Fruit fly (Drosophila melanogaster): ENCODE data around the gene CG42238.

CG42238 gene

dm6 chr2L:21029749-21030148 is 22.2 kb downstream of the CG42238 start:
- peak; percentile 10 for TF ChIP-seq CG17801 (GFP tag; optimal IDR thresholded peaks at IDR 0.05; ENCODE audit: partially characterized antibody)

- no peak for TF ChIP-seq CG17801 (GFP tag; optimal IDR thresholded peaks at IDR 0.05; ENCODE audit: partially characterized antibody)
These were observed 22.8 kb downstream of the CG42238 start for dm6 chr2L:21029154-21029553.

- TF ChIP-seq CG17801 (GFP tag; optimal IDR thresholded peaks at IDR 0.05; ENCODE audit: partially characterized antibody), result no peak
These were observed 25.4 kb downstream of the CG42238 start for dm6 chr2L:21026597-21026996.

- TF ChIP-seq CG17801 (GFP tag; optimal IDR thresholded peaks at IDR 0.05; ENCODE audit: partially characterized antibody), result no peak
These were observed 27.8 kb downstream of the CG42238 start for dm6 chr2L:21024006-21024687.

- no peak for TF ChIP-seq CG17801 (GFP tag; optimal IDR thresholded peaks at IDR 0.05; ENCODE audit: partially characterized antibody)
These were observed 31.9 kb downstream of the CG42238 start for dm6 chr2L:21020015-21020414.

dm6 chr2L:21018644-21019043 is 33.3 kb downstream of the CG42238 start:
- no peak for TF ChIP-seq CG17801 (GFP tag; optimal IDR thresholded peaks at IDR 0.05; ENCODE audit: partially characterized antibody)

- TF ChIP-seq CG17801 (GFP tag; optimal IDR thresholded peaks at IDR 0.05; ENCODE audit: partially characterized antibody), result no peak
These were observed 35.8 kb downstream of the CG42238 start for dm6 chr2L:21016168-21016567.

dm6 chr2L:21015505-21015904 is 36.5 kb downstream of the CG42238 start:
- TF ChIP-seq CG17801 (GFP tag; optimal IDR thresholded peaks at IDR 0.05; ENCODE audit: partially characterized antibody), result no peak

dm6 chr2L:21014526-21015250 is 37.3 kb downstream of the CG42238 start:
- TF ChIP-seq CG17801 (GFP tag; optimal IDR thresholded peaks at IDR 0.05; ENCODE audit: partially characterized antibody), result no peak

dm6 chr2L:21013119-21013714 is 38.7 kb downstream of the CG42238 start:
- no peak for TF ChIP-seq CG17801 (GFP tag; optimal IDR thresholded peaks at IDR 0.05; ENCODE audit: partially characterized antibody)

dm6 chr2L:21009310-21010119 is 42.4 kb downstream of the CG42238 start:
- TF ChIP-seq CG17801 (GFP tag; optimal IDR thresholded peaks at IDR 0.05; ENCODE audit: partially characterized antibody), result no peak

dm6 chr2L:21008613-21009012 is 43.4 kb downstream of the CG42238 start:
- TF ChIP-seq CG17801 (GFP tag; optimal IDR thresholded peaks at IDR 0.05; ENCODE audit: partially characterized antibody), result no peak

dm6 chr2L:21006592-21006991 is 45.4 kb downstream of the CG42238 start:
- TF ChIP-seq CG17801 (GFP tag; optimal IDR thresholded peaks at IDR 0.05; ENCODE audit: partially characterized antibody), result no peak

- no peak for TF ChIP-seq CG17801 (GFP tag; optimal IDR thresholded peaks at IDR 0.05; ENCODE audit: partially characterized antibody)
These were observed 46.5 kb downstream of the CG42238 start for dm6 chr2L:21005458-21005857.

dm6 chr2L:21004799-21005198 is 47.2 kb downstream of the CG42238 start:
- TF ChIP-seq CG17801 (GFP tag; optimal IDR thresholded peaks at IDR 0.05; ENCODE audit: partially characterized antibody), result no peak

Data from ovary, adult (tissue).